Worm (Caenorhabditis elegans): ENCODE results near the gene Y46G5A.14.

Gene Y46G5A.14

DNA sequence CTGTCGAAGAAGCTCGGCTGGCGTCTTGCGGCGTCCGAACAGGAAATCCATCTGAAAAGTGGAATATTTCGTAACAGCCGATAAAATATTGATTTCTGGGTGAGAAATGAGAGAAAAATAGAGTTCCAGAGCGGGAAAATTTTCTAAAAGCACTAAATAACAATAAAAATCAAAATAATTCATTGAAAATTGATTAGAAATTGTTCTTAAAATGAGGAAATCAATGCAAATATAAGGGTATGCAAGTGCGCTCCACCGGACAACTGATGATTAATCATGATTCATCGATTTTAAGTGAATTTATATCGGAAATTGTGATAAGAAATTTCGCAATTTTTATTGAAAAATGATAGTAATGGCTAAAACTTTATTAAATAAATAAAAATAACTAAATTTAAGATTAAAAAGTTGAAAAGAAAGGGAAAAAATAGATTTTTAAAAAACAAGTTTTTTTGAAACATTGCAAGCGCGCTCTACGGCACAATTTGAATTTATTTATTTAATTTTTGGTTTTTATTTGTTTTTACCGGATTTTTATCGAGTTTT is 6.3 kb upstream of the Y46G5A.14 start, which contains the start of the genes vps-2 and tiar-2 (continued):
- TF ChIP-seq madf-8 (GFP tag; conservative IDR thresholded peaks at IDR 0.05): no peak
- no peak for TF ChIP-seq madf-6 (GFP tag; IDR thresholded peaks at IDR 0.05)
- TF ChIP-seq snpc-3.4 (tag; optimal IDR thresholded peaks at IDR 0.05): peak; percentile 22
- no peak for TF ChIP-seq mel-28 (tag; optimal IDR thresholded peaks at IDR 0.05; ENCODE audit: borderline replicate concordance)
- no peak for TF ChIP-seq sptf-2 (GFP tag; optimal IDR thresholded peaks at IDR 0.05)
- TF ChIP-seq nhr-179 (tag; optimal IDR thresholded peaks at IDR 0.05): no peak
- TF ChIP-seq tbx-9 (tag; optimal IDR thresholded peaks at IDR 0.05; ENCODE audit: borderline replicate concordance): no peak
- no peak for TF ChIP-seq lsy-27 (tag; optimal IDR thresholded peaks at IDR 0.05; ENCODE audit: borderline replicate concordance, insufficient read depth)
- no peak for TF ChIP-seq efl-1 (GFP tag; optimal IDR thresholded peaks at IDR 0.05)
- TF ChIP-seq B0035.1 (tag; optimal IDR thresholded peaks at IDR 0.05): no peak
- no peak for TF ChIP-seq zfh-2 (GFP tag; conservative IDR thresholded peaks at IDR 0.05)
- no peak for TF ChIP-seq F22D6.2 (tag; optimal IDR thresholded peaks at IDR 0.05)
- no peak for TF ChIP-seq rpc-1 (optimal IDR thresholded peaks at IDR 0.05)
- TF ChIP-seq rpc-1 (tag; optimal IDR thresholded peaks at IDR 0.05): no peak
- TF ChIP-seq F10E7.11 (tag; optimal IDR thresholded peaks at IDR 0.05): no peak
- TF ChIP-seq egl-18 (GFP tag; IDR thresholded peaks at IDR 0.05): no peak
- peak; percentile 54 for TF ChIP-seq hmg-1.2 (GFP tag; IDR thresholded peaks at IDR 0.05)
- no peak for TF ChIP-seq rcor-1 (GFP tag; IDR thresholded peaks at IDR 0.05)
- no peak for TF ChIP-seq xnd-1 (tag; optimal IDR thresholded peaks at IDR 0.05)
- TF ChIP-seq ztf-3 (GFP tag; optimal IDR thresholded peaks at IDR 0.05): no peak
- TF ChIP-seq F39B2.1 (GFP tag; IDR thresholded peaks at IDR 0.05): no peak
- no peak for TF ChIP-seq Y53F4B.3 (GFP tag; IDR thresholded peaks at IDR 0.05)
- TF ChIP-seq cebp-2 (GFP tag; IDR thresholded peaks at IDR 0.05): no peak
- TF ChIP-seq C06A6.2 (GFP tag; conservative IDR thresholded peaks at IDR 0.05): no peak
- TF ChIP-seq ztf-6 (GFP tag; IDR thresholded peaks at IDR 0.05): no peak
- no peak for TF ChIP-seq ztf-18 (tag; optimal IDR thresholded peaks at IDR 0.05)
- TF ChIP-seq ceh-27 (GFP tag; optimal IDR thresholded peaks at IDR 0.05): no peak
- no peak for TF ChIP-seq Y56A3A.18 (GFP tag; IDR thresholded peaks at IDR 0.05)
- TF ChIP-seq atf-7 (tag; optimal IDR thresholded peaks at IDR 0.05): no peak
- TF ChIP-seq T07F8.4 (tag; optimal IDR thresholded peaks at IDR 0.05): no peak
- TF ChIP-seq sea-2 (GFP tag; IDR thresholded peaks at IDR 0.05): no peak
- TF ChIP-seq F55B11.4 (tag; optimal IDR thresholded peaks at IDR 0.05; ENCODE audit: borderline replicate concordance, insufficient read depth): no peak
- no peak for TF ChIP-seq snpc-4 (GFP tag; optimal IDR thresholded peaks at IDR 0.05)
- TF ChIP-seq snpc-4 (tag; optimal IDR thresholded peaks at IDR 0.05): peak in 3 of 4 experiments; percentile 42 to 74 (median 46)
- no peak for TF ChIP-seq lir-1 (GFP tag; conservative IDR thresholded peaks at IDR 0.05)
- no peak for TF ChIP-seq somi-1 (GFP tag; optimal IDR thresholded peaks at IDR 0.05)
- TF ChIP-seq hlh-12 (tag; optimal IDR thresholded peaks at IDR 0.05): no peak
- TF ChIP-seq nfya-1 (tag; optimal IDR thresholded peaks at IDR 0.05; ENCODE audit: borderline replicate concordance, insufficient read depth): no peak
- TF ChIP-seq F57A8.1 (GFP tag; optimal IDR thresholded peaks at IDR 0.05): no peak
- no peak for TF ChIP-seq ceh-79 (tag; optimal IDR thresholded peaks at IDR 0.05)
- no peak for TF ChIP-seq ztf-28 (GFP tag; IDR thresholded peaks at IDR 0.05)
- 0 out of 2 replicates have a peak, but pooled peaks have one; percentile 18 for TF ChIP-seq dox-1 (GFP tag; IDR thresholded peaks at IDR 0.05)
- no peak for TF ChIP-seq ama-1 (optimal IDR thresholded peaks at IDR 0.05)
- no peak for TF ChIP-seq ama-1 (GFP tag; optimal IDR thresholded peaks at IDR 0.05)
- no peak for TF ChIP-seq nfya-2 (GFP tag; IDR thresholded peaks at IDR 0.05)
- TF ChIP-seq aptf-3 (GFP tag; IDR thresholded peaks at IDR 0.05): no peak
- TF ChIP-seq Y95B8A.8 (GFP tag; IDR thresholded peaks at IDR 0.05): no peak
- no peak for TF ChIP-seq rec-8 (tag; optimal IDR thresholded peaks at IDR 0.05)
- TF ChIP-seq attf-3 (GFP tag; conservative IDR thresholded peaks at IDR 0.05): no peak
